Fruit fly (Drosophila melanogaster) whole organism, embryonic: ENCODE data around the gene Jupiter.

Experiments used
- Atf3 ChIP-seq: fragments of 200-800 bp; sonication (Bioruptor generic); optimal IDR thresholded peaks from 3 replicates; lab custom pipeline; 2016; ENCODE audit warnings: missing biosample characterization, missing genetic modification characterization
- BtbVII ChIP-seq: fragments of 200-800 bp; sonication (Bioruptor generic); optimal IDR thresholded peaks from 3 replicates; lab custom pipeline; 2017; ENCODE audit warnings: missing biosample characterization, mild to moderate bottlenecking, missing genetic modification characterization
- CG10462 ChIP-seq: fragments of 200-800 bp; sonication (Bioruptor generic); optimal IDR thresholded peaks from 2 replicates; lab custom pipeline; 2016; ENCODE audit warnings: missing biosample characterization, missing genetic modification characterization
- CG10543 ChIP-seq: fragments of 200-800 bp; sonication (Bioruptor generic); optimal IDR thresholded peaks from 3 replicates; lab custom pipeline; 2017; ENCODE audit warnings: missing biosample characterization, mild to moderate bottlenecking, missing genetic modification characterization, moderate library complexity
- CG11085 ChIP-seq: fragments of 200-800 bp; sonication (Bioruptor generic); IDR thresholded peaks from 2 replicates; pipeline ENCODE4 v1.3.6; 2022; ENCODE audit warnings: missing biosample characterization, missing genetic modification characterization
- CG12155 ChIP-seq: fragments of 200-800 bp; sonication (Bioruptor generic); optimal IDR thresholded peaks from 3 replicates; lab custom pipeline; 2016; ENCODE audit warnings: missing biosample characterization, missing genetic modification characterization
- CG12744 ChIP-seq: fragments of 200-800 bp; sonication (Bioruptor generic); optimal IDR thresholded peaks from 2 replicates; lab custom pipeline; 2016; ENCODE audit warnings: missing biosample characterization, missing genetic modification characterization
- CG12942 ChIP-seq: fragments of 200-800 bp; sonication (Bioruptor generic); optimal IDR thresholded peaks from 3 replicates; lab custom pipeline; 2016; ENCODE audit warnings: missing biosample characterization, missing genetic modification characterization
- CG13296 ChIP-seq: fragments of 200-800 bp; sonication (Bioruptor generic); optimal IDR thresholded peaks from 3 replicates; lab custom pipeline; 2018; ENCODE audit warnings: missing biosample characterization, mild to moderate bottlenecking, missing genetic modification characterization
- CG13424 ChIP-seq: fragments of 200-800 bp; sonication (Bioruptor generic); optimal IDR thresholded peaks from 2 replicates; lab custom pipeline; 2019; ENCODE audit warnings: missing biosample characterization, mild to moderate bottlenecking, missing genetic modification characterization, moderate library complexity
- CG14050 ChIP-seq: fragments of 200-800 bp; sonication (Bioruptor generic); IDR thresholded peaks from 3 replicates; pipeline ENCODE4 v1.3.6; 2022; ENCODE audit warnings: missing biosample characterization, missing genetic modification characterization
- CG16779 ChIP-seq: fragments of 200-800 bp; sonication (Bioruptor generic); IDR thresholded peaks from 2 replicates; pipeline ENCODE4 v1.3.6; 2022; ENCODE audit warnings: missing biosample characterization, missing genetic modification characterization
- CG2116 ChIP-seq: fragments of 200-800 bp; sonication (Bioruptor generic); optimal IDR thresholded peaks from 3 replicates; lab custom pipeline; 2018; ENCODE audit warnings: missing biosample characterization, mild to moderate bottlenecking, missing genetic modification characterization
- CG2120 ChIP-seq: fragments of 200-800 bp; sonication (Bioruptor generic); optimal IDR thresholded peaks from 3 replicates; lab custom pipeline; 2016; ENCODE audit warnings: missing biosample characterization, missing genetic modification characterization
- CG2712 ChIP-seq: fragments of 200-800 bp; optimal IDR thresholded peaks from 3 replicates; lab custom pipeline; 2019; ENCODE audit warnings: missing biosample characterization, mild to moderate bottlenecking, missing genetic modification characterization, moderate library complexity
- CG34376 ChIP-seq: fragments of 200-800 bp; sonication (Bioruptor generic); optimal IDR thresholded peaks from 2 replicates; lab custom pipeline; 2018; ENCODE audit warnings: missing biosample characterization, mild to moderate bottlenecking, missing genetic modification characterization
- CG4360 ChIP-seq: fragments of 200-800 bp; sonication (Bioruptor generic); IDR thresholded peaks from 2 replicates; pipeline ENCODE4 v1.3.6; 2022; ENCODE audit warnings: missing biosample characterization, missing genetic modification characterization
- CG6654 ChIP-seq: fragments of 200-800 bp; sonication (Bioruptor generic); optimal IDR thresholded peaks from 2 replicates; lab custom pipeline; 2017; ENCODE audit warnings: missing biosample characterization, mild to moderate bottlenecking, missing genetic modification characterization
- CG6765 ChIP-seq: fragments of 200-800 bp; sonication (Bioruptor generic); optimal IDR thresholded peaks from 3 replicates; lab custom pipeline; 2017; ENCODE audit warnings: missing biosample characterization, mild to moderate bottlenecking, missing genetic modification characterization
- CG6813 ChIP-seq: fragments of 200-800 bp; sonication (Bioruptor generic); optimal IDR thresholded peaks from 2 replicates; lab custom pipeline; 2017; ENCODE audit warnings: missing biosample characterization, missing genetic modification characterization, mild to moderate bottlenecking, moderate library complexity, missing genetic modification reagents
- CG8281 ChIP-seq: fragments of 200-800 bp; sonication (Bioruptor generic); optimal IDR thresholded peaks from 2 replicates; lab custom pipeline; 2018; ENCODE audit warnings: missing biosample characterization, mild to moderate bottlenecking, missing genetic modification characterization, moderate library complexity
- CG8359 ChIP-seq: fragments of 200-800 bp; sonication (Bioruptor generic); optimal IDR thresholded peaks from 2 replicates; lab custom pipeline; 2017; ENCODE audit warnings: missing biosample characterization, mild to moderate bottlenecking, missing genetic modification characterization, borderline replicate concordance
- Fer1 ChIP-seq: fragments of 200-800 bp; sonication (Bioruptor generic); optimal IDR thresholded peaks from 2 replicates; lab custom pipeline; 2017; ENCODE audit warnings: missing biosample characterization, mild to moderate bottlenecking, missing genetic modification characterization
- GATAe ChIP-seq: fragments of 200-800 bp; sonication (Bioruptor generic); conservative IDR thresholded peaks from 2 replicates; pipeline ENCODE4 v1.3.6; 2022; ENCODE audit warnings: missing biosample characterization, missing genetic modification characterization
- HmgZ ChIP-seq: fragments of 200-800 bp; sonication (Bioruptor generic); optimal IDR thresholded peaks from 2 replicates; lab custom pipeline; 2018; ENCODE audit warnings: missing biosample characterization, mild to moderate bottlenecking, missing genetic modification characterization
- Hr78 ChIP-seq, 2 experiments: fragments of 200-800 bp in 1 of 2; fragments of >200 bp in 1 of 2; sonication (Bioruptor generic) in 1 of 2; optimal IDR thresholded peaks; 2 replicates each; lab custom pipeline; 2017 to 2019; ENCODE audit warnings: missing biosample characterization in 2 of 2, missing genetic modification characterization in 2 of 2, mild to moderate bottlenecking in 1 of 2, moderate library complexity in 1 of 2
- NC2β ChIP-seq: fragments of 200-800 bp; sonication (Bioruptor generic); optimal IDR thresholded peaks from 2 replicates; lab custom pipeline; 2016; ENCODE audit warnings: missing biosample characterization, missing genetic modification characterization
- Nf-YB ChIP-seq: fragments of 200-800 bp; sonication (Bioruptor generic); optimal IDR thresholded peaks from 3 replicates; lab custom pipeline; 2019; ENCODE audit warnings: missing biosample characterization, mild to moderate bottlenecking, missing genetic modification characterization, moderate library complexity
- NfI ChIP-seq: fragments of 200-800 bp; sonication (Bioruptor generic); optimal IDR thresholded peaks from 3 replicates; lab custom pipeline; 2018; ENCODE audit warnings: missing biosample characterization, mild to moderate bottlenecking, missing genetic modification characterization, moderate library complexity
- Opbp ChIP-seq: fragments of 200-800 bp; sonication (Bioruptor generic); IDR thresholded peaks from 3 replicates; pipeline ENCODE4 v1.3.6; 2022; ENCODE audit warnings: missing biosample characterization, missing genetic modification characterization; ENCODE audit not compliant: partially characterized antibody
- ap ChIP-seq: fragments of 200-800 bp; sonication (Bioruptor generic); IDR thresholded peaks from 2 replicates; pipeline ENCODE4 v1.3.6; 2022; ENCODE audit warnings: missing biosample characterization, missing genetic modification characterization
- ems ChIP-seq: fragments of 200-800 bp; sonication (Bioruptor generic); optimal IDR thresholded peaks from 3 replicates; lab custom pipeline; 2016; ENCODE audit warnings: missing biosample characterization, missing genetic modification characterization
- eve ChIP-seq, 2 experiments: fragments of >200 bp; optimal IDR thresholded peaks; 2 replicates each; lab custom pipeline; 2017; ENCODE audit warnings: missing biosample characterization in 2 of 2, missing genetic modification characterization in 2 of 2
- gcm2 ChIP-seq: fragments of 200-800 bp; sonication (Bioruptor generic); optimal IDR thresholded peaks from 2 replicates; lab custom pipeline; 2016; ENCODE audit warnings: missing biosample characterization, missing genetic modification characterization
- grn ChIP-seq: fragments of 200-800 bp; sonication (Bioruptor generic); optimal IDR thresholded peaks from 3 replicates; lab custom pipeline; 2017; ENCODE audit warnings: missing biosample characterization, missing genetic modification characterization
- insv ChIP-seq, 2 experiments: fragments of 200-800 bp; sonication (Bioruptor generic); optimal IDR thresholded peaks; 3 replicates each; lab custom pipeline; 2016 to 2018; ENCODE audit warnings: missing biosample characterization in 2 of 2, missing genetic modification characterization in 2 of 2
- nmo ChIP-seq: fragments of 200-800 bp; sonication (Bioruptor generic); optimal IDR thresholded peaks from 2 replicates; lab custom pipeline; 2018; ENCODE audit warnings: missing biosample characterization, mild to moderate bottlenecking, missing genetic modification characterization, moderate library complexity
- org-1 ChIP-seq: fragments of 200-800 bp; sonication (Bioruptor generic); optimal IDR thresholded peaks from 2 replicates; lab custom pipeline; 2017; ENCODE audit warnings: missing biosample characterization, missing genetic modification characterization
- pan ChIP-seq, 4 experiments: fragments of >200 bp in 3 of 4; fragments of 200-800 bp in 1 of 4; sonication (Bioruptor generic) in 1 of 4; optimal IDR thresholded peaks in 3 of 4; IDR thresholded peaks in 1 of 4; 2 replicates each; pipeline versions ENCODE4 v1.3.6 to Lab custom; 2017 to 2022; ENCODE audit warnings: missing biosample characterization in 2 of 4, missing genetic modification characterization in 2 of 4, mixed read lengths in 1 of 4
- pros ChIP-seq: fragments of 200-800 bp; sonication (Bioruptor generic); optimal IDR thresholded peaks from 3 replicates; lab custom pipeline; 2019; ENCODE audit warnings: missing biosample characterization, mild to moderate bottlenecking, missing genetic modification characterization, moderate library complexity
- pum ChIP-seq: fragments of 200-800 bp; sonication (Bioruptor generic); optimal IDR thresholded peaks from 2 replicates; lab custom pipeline; 2016; ENCODE audit warnings: missing biosample characterization, missing genetic modification characterization
- sd ChIP-seq: fragments of 200-800 bp; sonication (Bioruptor generic); optimal IDR thresholded peaks from 3 replicates; lab custom pipeline; 2018; ENCODE audit warnings: missing biosample characterization, mild to moderate bottlenecking, missing genetic modification characterization, moderate library complexity
- sens ChIP-seq: fragments of 200-800 bp; sonication (Bioruptor generic); peaks from one replicate; lab custom pipeline; 2016; ENCODE audit warnings: missing biosample characterization, missing genetic modification characterization
- sens-2 ChIP-seq: fragments of 200-800 bp; sonication (Bioruptor generic); IDR thresholded peaks from 2 replicates; pipeline ENCODE4 v1.3.6; 2022; ENCODE audit warnings: missing biosample characterization, missing genetic modification characterization
- seq ChIP-seq: fragments of 200-800 bp; sonication (Bioruptor generic); IDR thresholded peaks from 2 replicates; pipeline ENCODE4 v1.3.6; 2022; ENCODE audit warnings: missing biosample characterization, missing genetic modification characterization
- sna ChIP-seq: fragments of 200-800 bp; sonication (Bioruptor generic); IDR thresholded peaks from 2 replicates; pipeline ENCODE4 v1.3.6; 2022; ENCODE audit warnings: missing biosample characterization, missing genetic modification characterization; ENCODE audit not compliant: partially characterized antibody
- sug ChIP-seq: fragments of 200-800 bp; optimal IDR thresholded peaks from 2 replicates; lab custom pipeline; 2019; ENCODE audit warnings: missing biosample characterization, mild to moderate bottlenecking, missing genetic modification characterization, moderate library complexity
- wor ChIP-seq: fragments of 200-800 bp; sonication (Bioruptor generic); IDR thresholded peaks from 2 replicates; pipeline ENCODE4 v1.3.6; 2022; ENCODE audit warnings: missing biosample characterization, missing genetic modification characterization
- zfh1 ChIP-seq: fragments of 200-800 bp; sonication (Bioruptor generic); IDR thresholded peaks from 3 replicates; pipeline ENCODE4 v1.3.6; 2022; ENCODE audit warnings: missing biosample characterization, missing genetic modification characterization

Gene Jupiter

DNA sequence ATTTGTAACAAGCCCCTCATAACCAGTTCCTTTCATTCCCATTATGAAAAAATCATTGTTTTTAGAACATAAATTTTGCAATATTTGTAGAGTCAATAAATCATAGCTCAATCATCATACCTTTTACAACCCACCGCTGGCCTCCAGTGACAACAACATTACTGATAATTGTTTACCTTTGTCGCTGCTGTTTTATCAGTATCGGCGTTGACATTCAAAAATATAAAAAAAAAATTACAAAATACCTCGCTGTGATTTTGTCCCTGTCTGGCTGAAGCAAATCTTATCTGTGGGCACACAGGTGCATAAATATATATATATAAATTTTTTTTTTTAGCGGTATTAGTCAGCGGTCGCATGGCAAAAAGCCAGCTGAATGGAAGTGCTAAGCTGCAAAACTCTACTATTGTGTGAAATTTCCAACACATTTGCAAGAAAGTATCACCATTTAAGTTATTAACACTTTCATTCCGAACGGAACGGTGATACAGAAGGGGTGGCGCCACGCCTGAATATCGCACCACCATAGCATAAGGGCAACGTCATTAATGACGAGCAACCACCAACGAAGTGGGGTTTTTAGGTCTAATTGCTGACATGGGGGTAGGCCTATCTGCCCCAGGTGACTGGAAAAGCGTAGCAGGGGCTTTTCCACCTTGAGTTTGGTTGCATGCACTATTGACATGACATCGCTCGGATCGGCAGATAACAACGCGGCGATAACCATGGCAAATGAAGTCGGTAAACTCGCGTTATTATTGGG, 46.4 kb upstream of the Jupiter start:
- TF ChIP-seq Nf-YB (GFP tag; lab: Kevin White, UChicago) (no peak), CG6765 (no peak), ap (GFP tag; lab: Robert Waterston, UW) (no peak), Opbp (no peak), zfh1 (GFP tag; lab: Robert Waterston, UW) (no peak), gcm2 (GFP tag; lab: Kevin White, UChicago) (no peak), GATAe (peak; percentile 78), CG10462 (GFP tag; lab: Kevin White, UChicago) (no peak), Fer1 (GFP tag; lab: Kevin White, UChicago) (peak; percentile 39), BtbVII (no peak), insv (GFP tag; optimal IDR thresholded peaks at IDR 0.05; lab: Kevin White, UChicago) (no peak), CG2120 (GFP tag; lab: Kevin White, UChicago) (no peak), pum (GFP tag; lab: Kevin White, UChicago) (no peak), eve (GFP tag; optimal IDR thresholded peaks at IDR 0.05; lab: Kevin White, UChicago) (no peak), wor (GFP tag; lab: Robert Waterston, UW) (no peak), CG2116 (GFP tag; lab: Kevin White, UChicago) (no peak), CG12155 (GFP tag; lab: Kevin White, UChicago) (no peak), CG14050 (GFP tag; lab: Robert Waterston, UW) (no peak), sd (tag; lab: Kevin White, UChicago) (peak; percentile 85), seq (GFP tag; lab: Robert Waterston, UW) (0 out of 2 replicates have a peak, but pooled peaks have one; percentile 10), sna (GFP tag; lab: Robert Waterston, UW) (no peak), Hr78 (GFP tag; optimal IDR thresholded peaks at IDR 0.05; lab: Kevin White, UChicago) (peak in 1 of 2 experiments; percentile 63), CG12744 (GFP tag; lab: Kevin White, UChicago) (no peak), CG11085 (GFP tag; lab: Robert Waterston, UW) (no peak), CG2712 (tag; lab: Kevin White, UChicago) (no peak), CG10543 (GFP tag; lab: Kevin White, UChicago) (peak; percentile 25), grn (peak; percentile 35), sug (tag; lab: Kevin White, UChicago) (peak; percentile 91), sens (GFP tag; lab: Kevin White, UChicago) (peak; percentile 65), NfI (GFP tag; lab: Kevin White, UChicago) (no peak), CG6813 (peak; percentile 19), pros (GFP tag; lab: Kevin White, UChicago) (peak; percentile 39), CG4360 (GFP tag; lab: Robert Waterston, UW) (no peak), CG13296 (GFP tag; lab: Kevin White, UChicago) (peak; percentile 75), HmgZ (no peak), NC2β (GFP tag; lab: Kevin White, UChicago) (no peak), pan (optimal IDR thresholded peaks at IDR 0.05; lab: Kevin White, UChicago) (no peak), pan (GFP tag; optimal IDR thresholded peaks at IDR 0.05 in 1 of 2, IDR thresholded peaks at IDR 0.05 in 1 of 2) (no peak), org-1 (no peak), sens-2 (0 out of 2 replicates have a peak, but pooled peaks have one; percentile 21), CG6654 (no peak), nmo (GFP tag; lab: Kevin White, UChicago) (no peak), Atf3 (GFP tag; lab: Kevin White, UChicago) (no peak), CG16779 (no peak), CG8281 (tag; lab: Kevin White, UChicago) (no peak), CG13424 (no peak), CG34376 (GFP tag; lab: Kevin White, UChicago) (peak; percentile 91), CG8359 (no peak), ems (GFP tag; lab: Kevin White, UChicago) (no peak), CG12942 (no peak)
